Fruit fly (Drosophila melanogaster) S2 (cell line): ENCODE data around the gene alpha-Spec.

Source experiments
- CG8478 ChIP-seq: fragments of >200 bp; optimal IDR thresholded peaks from 2 replicates; lab custom pipeline; 2018
- CTCF ChIP-seq, 2 experiments: fragments of >200 bp; optimal IDR thresholded peaks; 2 replicates each; lab custom pipeline; 2018

The alpha-Spec gene

DNA sequence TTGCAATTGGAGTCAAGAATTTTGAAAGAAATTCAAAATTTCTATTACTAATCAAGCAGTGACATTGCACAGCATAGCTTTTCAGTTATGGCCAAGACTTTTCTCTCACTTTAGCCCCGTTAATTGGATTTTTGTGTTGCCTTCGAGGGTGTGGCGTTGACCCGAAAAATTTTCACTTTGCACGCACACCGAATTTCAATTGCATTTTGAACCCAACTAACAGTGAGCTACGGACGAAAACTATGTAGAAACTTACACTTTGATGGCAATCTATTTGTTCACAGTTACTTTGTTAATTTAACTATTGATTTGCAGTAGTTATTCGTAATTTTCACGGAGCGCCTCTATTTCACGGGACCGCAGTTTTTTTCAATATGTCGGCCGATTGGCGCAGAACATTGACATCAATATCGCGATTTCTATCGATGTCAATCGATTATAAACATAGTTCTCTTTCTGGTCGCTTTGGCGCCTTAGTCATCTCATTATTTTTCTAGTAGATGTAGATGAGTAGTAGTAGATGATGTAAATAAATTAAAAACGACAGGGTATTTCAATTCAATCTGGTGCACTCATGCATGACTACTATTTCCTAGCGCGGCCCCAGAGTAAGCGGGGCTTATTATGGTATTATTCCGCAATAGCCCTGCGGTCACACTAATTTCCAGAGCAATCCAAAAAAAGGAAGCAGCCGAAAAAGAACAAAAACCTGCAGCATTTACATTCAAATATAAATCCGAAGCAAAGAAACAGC lies at the start of gene alpha-Spec, which contains the start of the genes dlt and Cdc37:
TSS of gene alpha-Spec (minus strand) at position 386 of the 754 bp plus-strand sequence.
TSS of gene dlt (minus strand) at position 386 of the 754 bp plus-strand sequence.
TSS of gene Cdc37 (plus strand) at position 450 of the 754 bp plus-strand sequence.
- TF ChIP-seq CG8478 (no peak), CTCF (optimal IDR thresholded peaks at IDR 0.05; lab: Kevin White, UChicago) (peak; percentile 89 to 92)

DNA sequence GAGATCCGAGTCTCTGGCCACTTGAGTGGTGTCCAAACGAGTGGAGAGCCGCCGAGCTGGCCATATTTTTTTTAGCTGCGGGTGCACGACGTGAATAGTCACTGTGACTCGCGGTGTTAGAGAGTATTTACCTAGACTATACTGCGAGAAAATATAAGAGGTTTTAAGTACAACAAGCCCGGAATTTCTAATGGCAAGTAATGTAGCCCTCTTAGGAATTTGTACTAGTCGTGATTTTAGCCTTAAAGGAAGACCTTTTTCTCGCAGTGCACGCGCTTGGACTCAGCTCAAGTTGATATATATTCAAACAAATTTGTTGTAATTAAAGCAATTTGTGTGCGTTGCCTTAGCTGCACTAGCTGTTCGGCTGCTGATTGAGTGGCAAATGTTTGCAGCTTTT lies 49.5 kb upstream of the alpha-Spec start:
- no peak for TF ChIP-seq CTCF (optimal IDR thresholded peaks at IDR 0.05; lab: Kevin White, UChicago)
- no peak for TF ChIP-seq CG8478

- no peak for TF ChIP-seq CTCF (optimal IDR thresholded peaks at IDR 0.05; lab: Kevin White, UChicago)
- TF ChIP-seq CG8478: no peak
These were observed 46.9 kb upstream of the alpha-Spec start, which contains the start of gene Cpr62Bc for dm6 chr3L:1841984-1842383. Gene Cpr62Bc, minus strand, starts transcription at chr3L:1842084.

dm6 chr3L:1835064-1835463 lies 39.9 kb upstream of the alpha-Spec start, which contains the start of gene Cpr62Bb:
Gene Cpr62Bb, minus strand, starts transcription at chr3L:1835164.
- TF ChIP-seq CTCF (optimal IDR thresholded peaks at IDR 0.05; lab: Kevin White, UChicago) (no peak), CG8478 (no peak)

DNA sequence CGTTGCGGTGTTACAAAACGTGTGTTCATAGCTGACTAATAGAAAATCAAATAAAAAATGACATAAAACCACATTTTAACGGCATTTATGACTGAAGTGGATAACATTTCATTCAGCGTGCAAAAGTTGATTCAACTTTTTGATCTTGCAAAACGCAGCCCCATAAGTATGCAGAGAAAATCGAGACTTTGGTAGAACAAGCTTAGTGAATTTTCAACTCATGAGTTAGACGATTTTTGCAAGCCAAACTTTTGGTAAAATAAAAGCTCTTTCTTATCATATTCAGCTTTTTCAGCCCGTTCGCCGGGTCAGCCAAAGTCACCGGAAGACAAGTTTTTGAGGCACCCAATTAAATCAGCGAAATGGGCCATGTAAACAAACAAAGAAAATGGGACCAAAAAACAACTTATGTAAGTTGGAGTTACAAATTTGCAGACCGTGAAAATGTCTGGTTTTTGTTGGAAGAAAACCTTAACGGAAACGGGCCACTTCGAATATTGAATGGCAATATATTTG lies 36.7 kb upstream of the alpha-Spec start, which contains the start of gene Cpr62Ba:
TSS of gene Cpr62Ba (minus strand) at position 31 of the 516 bp plus-strand sequence.
- TF ChIP-seq CTCF (optimal IDR thresholded peaks at IDR 0.05; lab: Kevin White, UChicago) (no peak), CG8478 (no peak)

dm6 chr3L:1829539-1829938 lies 34.4 kb upstream of the alpha-Spec start:
- TF ChIP-seq CTCF (optimal IDR thresholded peaks at IDR 0.05; lab: Kevin White, UChicago): no peak

- TF ChIP-seq CG8478 (no peak), CTCF (optimal IDR thresholded peaks at IDR 0.05; lab: Kevin White, UChicago) (no peak)
These were observed 32.8 kb upstream of the alpha-Spec start for dm6 chr3L:1827809-1828371.

- TF ChIP-seq CTCF (optimal IDR thresholded peaks at IDR 0.05; lab: Kevin White, UChicago) (no peak), CG8478 (no peak)
These were observed 27.2 kb upstream of the alpha-Spec start for dm6 chr3L:1822365-1822764.

- TF ChIP-seq CTCF (optimal IDR thresholded peaks at IDR 0.05; lab: Kevin White, UChicago) (no peak), CG8478 (no peak)
These were observed 26.0 kb upstream of the alpha-Spec start for dm6 chr3L:1821140-1821539.

- TF ChIP-seq CG8478 (no peak), CTCF (optimal IDR thresholded peaks at IDR 0.05; lab: Kevin White, UChicago) (no peak)
These were observed 23.7 kb upstream of the alpha-Spec start for dm6 chr3L:1818834-1819233.

- TF ChIP-seq CG8478 (no peak), CTCF (optimal IDR thresholded peaks at IDR 0.05; lab: Kevin White, UChicago) (no peak)
These were observed 22.3 kb upstream of the alpha-Spec start for dm6 chr3L:1817405-1817804.

DNA sequence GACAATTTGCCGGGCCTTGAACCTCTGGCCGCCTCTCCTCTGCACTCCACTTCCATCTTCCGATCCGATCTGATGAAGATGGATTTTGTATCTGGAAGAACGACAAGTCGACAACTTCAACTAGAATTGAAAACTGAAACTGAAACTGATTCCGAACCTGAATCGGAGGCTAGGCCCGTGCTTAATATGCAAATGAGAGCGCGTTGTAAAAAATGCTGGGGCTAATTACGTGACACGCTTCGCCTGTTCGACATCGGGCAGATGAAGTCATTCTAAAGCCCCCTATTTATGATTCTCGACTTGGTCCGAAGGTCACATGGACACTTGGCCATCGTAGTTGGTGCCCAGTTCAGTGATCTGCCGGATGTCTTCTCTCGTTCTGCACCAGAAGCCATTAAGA lies 21.5 kb upstream of the alpha-Spec start:
- TF ChIP-seq CG8478: no peak
- no peak for TF ChIP-seq CTCF (optimal IDR thresholded peaks at IDR 0.05; lab: Kevin White, UChicago)

dm6 chr3L:1810288-1810687 lies 15.2 kb upstream of the alpha-Spec start, which contains the start of gene GV1:
Gene GV1, plus strand, starts transcription at chr3L:1810588.
- no peak for TF ChIP-seq CTCF (optimal IDR thresholded peaks at IDR 0.05; lab: Kevin White, UChicago)

DNA sequence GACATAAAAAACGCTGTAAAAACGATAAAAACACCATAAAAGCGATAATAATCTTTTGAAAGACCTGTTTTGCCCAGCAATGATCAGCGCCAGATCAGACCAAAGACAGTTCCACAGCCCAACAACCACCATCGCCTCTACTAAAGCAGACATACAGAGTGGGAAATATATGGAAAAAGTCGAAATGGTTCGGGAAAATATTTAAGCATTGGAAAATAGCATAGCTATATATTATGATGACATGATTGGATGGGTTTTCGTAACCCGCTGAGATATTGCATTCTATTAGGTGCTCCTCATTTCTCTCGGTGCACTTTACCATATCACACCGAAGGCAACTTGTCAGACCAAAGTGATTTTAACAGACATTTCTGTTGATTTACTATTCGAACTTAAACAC lies 13.5 kb upstream of the alpha-Spec start:
- TF ChIP-seq CG8478: no peak
- no peak for TF ChIP-seq CTCF (optimal IDR thresholded peaks at IDR 0.05; lab: Kevin White, UChicago)

DNA sequence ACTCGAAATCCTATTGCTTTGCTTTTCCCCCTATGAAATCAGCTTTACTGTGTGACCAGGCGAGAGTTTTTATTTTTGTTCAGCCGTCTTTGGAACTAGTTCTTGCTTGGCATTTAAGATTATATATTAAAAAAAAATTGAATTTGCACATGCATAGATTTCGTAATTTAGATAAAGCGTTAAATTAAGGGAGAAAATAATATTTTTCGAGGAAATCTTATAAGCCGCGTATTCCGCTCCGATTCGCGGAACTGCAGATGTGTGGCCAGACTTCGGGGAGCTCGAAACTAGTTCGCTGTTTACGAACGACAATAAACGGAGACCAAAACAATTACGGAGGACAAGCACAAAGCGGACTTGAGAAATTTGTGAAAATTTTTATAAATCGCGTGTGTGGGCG lies 7.7 kb upstream of the alpha-Spec start, which contains the start of the genes JTBR and CG42676:
TSS of gene JTBR (minus strand) at position 55 of the 400 bp plus-strand sequence.
TSS of gene CG42676 (plus strand) at position 306 of the 400 bp plus-strand sequence.
- TF ChIP-seq CG8478 (no peak), CTCF (optimal IDR thresholded peaks at IDR 0.05; lab: Kevin White, UChicago) (no peak)

dm6 chr3L:1798649-1799048 lies 3.5 kb upstream of the alpha-Spec start, which contains the start of gene Patj:
Gene Patj, plus strand, starts transcription at chr3L:1798803.
- TF ChIP-seq CTCF (optimal IDR thresholded peaks at IDR 0.05; lab: Kevin White, UChicago) (peak in 1 of 2 experiments; percentile 33), CG8478 (no peak)
